Worm (Caenorhabditis elegans) whole organism, L1 larva: ENCODE measurements around the gene sdhd-1.

Source experiments
- C34B4.2 ChIP-seq: sonication (generic microtip); optimal IDR thresholded peaks from 2 replicates; lab custom pipeline; 2017; ENCODE audit warnings: mild to moderate bottlenecking, missing genetic modification characterization, missing compliant biosample characterization
- alr-1 ChIP-seq: fragments of 200-800 bp; sonication (Bioruptor generic); optimal IDR thresholded peaks from 2 replicates; lab custom pipeline; 2018; ENCODE audit warnings: borderline replicate concordance, mild to moderate bottlenecking, missing genetic modification characterization, missing compliant biosample characterization
- aly-2 ChIP-seq: fragments of 150-350 bp; optimal IDR thresholded peaks from 2 replicates; lab custom pipeline; 2014; ENCODE audit warnings: missing biosample characterization, missing genetic modification characterization
- ama-1 ChIP-seq: fragments of 150-350 bp; optimal IDR thresholded peaks from 2 replicates; lab custom pipeline; 2014
- blmp-1 ChIP-seq: fragments of 150-350 bp; optimal IDR thresholded peaks from 2 replicates; lab custom pipeline; 2014; ENCODE audit warnings: missing biosample characterization, missing genetic modification characterization
- ceh-82 ChIP-seq, 3 experiments: fragments of 150-350 bp in 1 of 3; sonication (generic microtip) in 2 of 3; optimal IDR thresholded peaks; 2 replicates each; lab custom pipeline; 2014 to 2017; ENCODE audit warnings: missing biosample characterization in 3 of 3, missing genetic modification characterization in 3 of 3
- ceh-88 ChIP-seq: fragments of 200-800 bp; sonication (Bioruptor generic); IDR thresholded peaks from 2 replicates; pipeline ENCODE4 v1.3.6; 2022; ENCODE audit warnings: missing genetic modification characterization, missing compliant biosample characterization
- ceh-90 ChIP-seq: sonication (generic microtip); optimal IDR thresholded peaks from 2 replicates; lab custom pipeline; 2016; ENCODE audit warnings: missing genetic modification characterization, missing compliant biosample characterization
- ces-1 ChIP-seq: fragments of 150-350 bp; optimal IDR thresholded peaks from 2 replicates; lab custom pipeline; 2014; ENCODE audit warnings: missing biosample characterization, missing genetic modification reagents, missing genetic modification characterization
- dpl-1 ChIP-seq, 3 experiments: fragments of 150-350 bp in 2 of 3; sonication (generic microtip) in 1 of 3; optimal IDR thresholded peaks; 2 replicates each; lab custom pipeline; 2014 to 2017; ENCODE audit warnings: missing biosample characterization in 3 of 3, missing genetic modification characterization in 3 of 3, missing genetic modification reagents in 3 of 3
- dsc-1 ChIP-seq: sonication (generic microtip); optimal IDR thresholded peaks from 2 replicates; lab custom pipeline; 2016; ENCODE audit warnings: mild to moderate bottlenecking, missing genetic modification characterization, missing compliant biosample characterization
- efl-1 ChIP-seq, 4 experiments: fragments of 150-350 bp; optimal IDR thresholded peaks in 3 of 4; peaks in 1 of 4; 1 replicate in 1 of 4; 2 replicates in 3 of 4; lab custom pipeline; 2014; ENCODE audit warnings: missing biosample characterization in 2 of 4, missing genetic modification characterization in 2 of 4, missing genetic modification reagents in 2 of 4
- elt-2 ChIP-seq: sonication (generic microtip); optimal IDR thresholded peaks from 2 replicates; lab custom pipeline; 2016; ENCODE audit warnings: missing genetic modification characterization, mild to moderate bottlenecking, inconsistent platforms, missing compliant biosample characterization, missing genetic modification reagents
- elt-3 ChIP-seq, 6 experiments: fragments of 150-350 bp in 1 of 6; sonication (generic microtip); optimal IDR thresholded peaks; 2 replicates each; lab custom pipeline; 2017 to 2018; ENCODE audit warnings: missing biosample characterization in 6 of 6, missing genetic modification characterization in 6 of 6, inconsistent platforms in 1 of 6
- fkh-8 ChIP-seq: sonication (generic microtip); optimal IDR thresholded peaks from 2 replicates; lab custom pipeline; 2016; ENCODE audit warnings: mild to moderate bottlenecking, missing genetic modification characterization, missing compliant biosample characterization
- fos-1 ChIP-seq: fragments of 150-350 bp; optimal IDR thresholded peaks from 2 replicates; lab custom pipeline; 2014; ENCODE audit warnings: missing biosample characterization, missing genetic modification characterization
- hlh-17 ChIP-seq: fragments of 200-800 bp; sonication (Bioruptor generic); optimal IDR thresholded peaks from 2 replicates; lab custom pipeline; 2018; ENCODE audit warnings: missing genetic modification characterization, mild to moderate bottlenecking, missing compliant biosample characterization, moderate library complexity, borderline replicate concordance
- hpl-2 ChIP-seq: fragments of 150-350 bp; optimal IDR thresholded peaks from 2 replicates; lab custom pipeline; 2014; ENCODE audit warnings: missing biosample characterization, missing genetic modification reagents, missing genetic modification characterization
- jun-1 ChIP-seq: fragments of 150-350 bp; optimal IDR thresholded peaks from 2 replicates; lab custom pipeline; 2014; ENCODE audit warnings: missing biosample characterization, missing genetic modification reagents, missing genetic modification characterization
- lin-13 ChIP-seq: fragments of 150-350 bp; optimal IDR thresholded peaks from 2 replicates; lab custom pipeline; 2014; ENCODE audit warnings: missing biosample characterization, missing genetic modification reagents, missing genetic modification characterization
- lin-35 ChIP-seq, 2 experiments: fragments of 150-350 bp; optimal IDR thresholded peaks; 2 replicates each; lab custom pipeline; 2014; ENCODE audit warnings: missing biosample characterization in 2 of 2, missing genetic modification characterization in 2 of 2, missing genetic modification reagents in 2 of 2
- lin-39 ChIP-seq: fragments of 150-350 bp; optimal IDR thresholded peaks from 2 replicates; lab custom pipeline; 2014; ENCODE audit warnings: missing biosample characterization, missing genetic modification reagents, missing genetic modification characterization
- lir-3 ChIP-seq: sonication (generic microtip); optimal IDR thresholded peaks from 2 replicates; lab custom pipeline; 2016; ENCODE audit warnings: mild to moderate bottlenecking, missing genetic modification characterization, moderate library complexity, missing compliant biosample characterization; ENCODE audit not compliant: poor library complexity
- lsy-2 ChIP-seq, 2 experiments: fragments of 150-350 bp; optimal IDR thresholded peaks; 2 replicates each; lab custom pipeline; 2014; ENCODE audit warnings: missing biosample characterization in 2 of 2, missing genetic modification characterization in 2 of 2
- mdl-1 ChIP-seq, 2 experiments: fragments of 150-350 bp; optimal IDR thresholded peaks; 2 replicates each; lab custom pipeline; 2014 to 2017; ENCODE audit warnings: missing biosample characterization in 2 of 2, missing genetic modification characterization in 2 of 2, inconsistent platforms in 1 of 2
- mef-2 ChIP-seq: fragments of 150-350 bp; optimal IDR thresholded peaks from 2 replicates; lab custom pipeline; 2014; ENCODE audit warnings: missing biosample characterization, missing genetic modification characterization
- mep-1 ChIP-seq: fragments of 150-350 bp; optimal IDR thresholded peaks from 2 replicates; lab custom pipeline; 2014; ENCODE audit warnings: missing biosample characterization, missing genetic modification characterization
- nhr-11 ChIP-seq: fragments of 150-350 bp; optimal IDR thresholded peaks from 2 replicates; lab custom pipeline; 2014; ENCODE audit warnings: missing biosample characterization, missing genetic modification characterization
- nhr-19 ChIP-seq: fragments of 200-800 bp; sonication (Bioruptor generic); conservative IDR thresholded peaks from 2 replicates; pipeline ENCODE4 v1.3.6; 2022; ENCODE audit warnings: missing genetic modification characterization, missing compliant biosample characterization
- nhr-20 ChIP-seq: sonication (generic microtip); optimal IDR thresholded peaks from 2 replicates; lab custom pipeline; 2016; ENCODE audit warnings: mild to moderate bottlenecking, missing genetic modification characterization, missing compliant biosample characterization
- nhr-47 ChIP-seq: sonication (generic microtip); optimal IDR thresholded peaks from 2 replicates; lab custom pipeline; 2016; ENCODE audit warnings: mild to moderate bottlenecking, missing genetic modification characterization, moderate library complexity, missing compliant biosample characterization
- nhr-76 ChIP-seq: sonication (generic microtip); optimal IDR thresholded peaks from 2 replicates; lab custom pipeline; 2017; ENCODE audit warnings: missing biosample characterization, missing genetic modification characterization
- nhr-77 ChIP-seq: fragments of 150-350 bp; optimal IDR thresholded peaks from 2 replicates; lab custom pipeline; 2014; ENCODE audit warnings: missing biosample characterization, missing genetic modification characterization
- nhr-84 ChIP-seq: sonication (generic microtip); optimal IDR thresholded peaks from 2 replicates; lab custom pipeline; 2017; ENCODE audit warnings: missing biosample characterization, missing genetic modification characterization
- nhr-85 ChIP-seq: sonication (generic microtip); peaks from one replicate; lab custom pipeline; 2016; ENCODE audit warnings: missing genetic modification characterization, inconsistent platforms, missing compliant biosample characterization
- pag-3 ChIP-seq: sonication (generic microtip); optimal IDR thresholded peaks from 2 replicates; lab custom pipeline; 2017; ENCODE audit warnings: missing genetic modification characterization, mild to moderate bottlenecking, missing compliant biosample characterization, antibody characterized with exemption, borderline replicate concordance; ENCODE audit not compliant: insufficient read depth
- rnt-1 ChIP-seq: sonication (generic microtip); optimal IDR thresholded peaks from 2 replicates; lab custom pipeline; 2016; ENCODE audit warnings: mild to moderate bottlenecking, missing genetic modification characterization, moderate library complexity, missing compliant biosample characterization
- skn-1 ChIP-seq: fragments of 150-350 bp; optimal IDR thresholded peaks from 2 replicates; lab custom pipeline; 2014; ENCODE audit warnings: missing biosample characterization, missing genetic modification characterization
- snpc-4 ChIP-seq: fragments of 150-350 bp; optimal IDR thresholded peaks from 2 replicates; lab custom pipeline; 2014; ENCODE audit warnings: missing biosample characterization, missing genetic modification characterization
- snu-23 ChIP-seq: sonication (generic microtip); optimal IDR thresholded peaks from 2 replicates; lab custom pipeline; 2016; ENCODE audit warnings: missing genetic modification characterization, missing compliant biosample characterization
- sox-4 ChIP-seq: sonication (generic microtip); optimal IDR thresholded peaks from 2 replicates; lab custom pipeline; 2016; ENCODE audit warnings: missing genetic modification characterization, missing compliant biosample characterization
- tbx-2 ChIP-seq: sonication (generic microtip); optimal IDR thresholded peaks from 2 replicates; lab custom pipeline; 2016; ENCODE audit warnings: missing genetic modification characterization, missing compliant biosample characterization
- tlp-1 ChIP-seq: fragments of 150-350 bp; optimal IDR thresholded peaks from 2 replicates; lab custom pipeline; 2014; ENCODE audit warnings: missing biosample characterization, missing genetic modification characterization
- unc-98 ChIP-seq: fragments of 200-800 bp; sonication (Bioruptor generic); IDR thresholded peaks from 2 replicates; pipeline ENCODE4 v1.3.6; 2022; ENCODE audit warnings: missing genetic modification characterization, missing compliant biosample characterization
- xbp-1 ChIP-seq: sonication (generic microtip); optimal IDR thresholded peaks from 2 replicates; lab custom pipeline; 2016; ENCODE audit warnings: missing genetic modification characterization, missing compliant biosample characterization
- zag-1 ChIP-seq: fragments of 150-350 bp; optimal IDR thresholded peaks from 2 replicates; lab custom pipeline; 2014; ENCODE audit warnings: missing biosample characterization, missing genetic modification characterization
- zip-4 ChIP-seq: fragments of 200-800 bp; sonication (Bioruptor generic); optimal IDR thresholded peaks from 2 replicates; lab custom pipeline; 2018; ENCODE audit warnings: mild to moderate bottlenecking, missing genetic modification characterization, moderate library complexity, missing compliant biosample characterization
- ztf-11 ChIP-seq, 2 experiments: sonication (generic microtip); optimal IDR thresholded peaks; 2 replicates each; lab custom pipeline; 2016 to 2017; ENCODE audit warnings: missing genetic modification characterization in 2 of 2, missing biosample characterization in 1 of 2, missing compliant biosample characterization in 1 of 2
- ztf-4 ChIP-seq: fragments of 150-350 bp; optimal IDR thresholded peaks from 2 replicates; lab custom pipeline; 2014; ENCODE audit warnings: missing biosample characterization, missing genetic modification characterization

The sdhd-1 gene

DNA sequence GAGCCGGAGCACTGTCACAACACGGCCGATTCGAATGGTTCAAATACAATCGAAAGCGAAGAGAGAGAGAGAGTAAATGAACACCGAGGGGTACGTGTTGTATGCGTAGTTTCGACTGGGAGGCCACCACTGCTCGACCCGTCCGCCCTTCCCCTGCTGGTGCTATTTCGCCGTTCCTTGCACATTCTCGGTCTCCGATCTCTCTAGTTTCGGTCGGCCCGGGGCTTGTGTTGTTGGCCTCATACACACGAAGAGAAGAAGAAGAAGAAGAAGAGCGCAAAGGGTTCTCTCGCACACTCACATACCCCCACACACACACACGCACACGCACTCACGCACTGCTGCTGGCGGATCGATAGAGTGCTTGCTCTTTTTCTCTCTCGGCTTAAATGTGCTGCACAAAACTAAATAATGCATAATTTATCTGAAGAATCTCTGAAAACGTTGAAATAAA, 6.8 kb downstream of the sdhd-1 start (continued):
- TF ChIP-seq rnt-1: peak; percentile 56
- peak; percentile 35 for TF ChIP-seq nhr-19 (GFP tag; lab: Robert Waterston, UW)
- peak; percentile 76 for TF ChIP-seq jun-1
- no peak for TF ChIP-seq ces-1 (GFP tag; lab: Kevin White, UChicago)
- TF ChIP-seq unc-98 (GFP tag; lab: Robert Waterston, UW): no peak
- TF ChIP-seq mdl-1 (tag; optimal IDR thresholded peaks at IDR 0.05; lab: Kevin White, UChicago): peak in 1 of 2 experiments; percentile 28
- peak; percentile 59 to 77 for TF ChIP-seq lsy-2 (tag; optimal IDR thresholded peaks at IDR 0.05; lab: Kevin White, UChicago)
- TF ChIP-seq hlh-17: no peak
- peak; percentile 46 for TF ChIP-seq skn-1 (tag; lab: Kevin White, UChicago)
- TF ChIP-seq ceh-82 (tag; optimal IDR thresholded peaks at IDR 0.05; lab: Kevin White, UChicago): peak in 2 of 3 experiments; percentile 45 to 84
- TF ChIP-seq C34B4.2 (tag; lab: Kevin White, UChicago): no peak
- TF ChIP-seq ztf-11 (tag; optimal IDR thresholded peaks at IDR 0.05; lab: Kevin White, UChicago): peak in 1 of 2 experiments; percentile 5
- no peak for TF ChIP-seq sox-4 (tag; lab: Kevin White, UChicago)
- peak; percentile 61 for TF ChIP-seq mep-1
- no peak for TF ChIP-seq nhr-84 (tag; lab: Kevin White, UChicago)
- TF ChIP-seq lin-39 (tag; lab: Kevin White, UChicago): no peak
- peak; percentile 68 for TF ChIP-seq nhr-47
- peak; percentile 83 for TF ChIP-seq snu-23
- TF ChIP-seq nhr-77: peak; percentile 52
- no peak for TF ChIP-seq nhr-11 (tag; lab: Kevin White, UChicago)
- peak; percentile 4 for TF ChIP-seq snpc-4
- no peak for TF ChIP-seq nhr-76 (tag; lab: Kevin White, UChicago)
- no peak for TF ChIP-seq aly-2
- TF ChIP-seq blmp-1: no peak
- peak; percentile 49 for TF ChIP-seq xbp-1 (tag; lab: Kevin White, UChicago)
- no peak for TF ChIP-seq ama-1 (lab: Kevin White, UChicago)
- peak; percentile 32 to 43 (median 35) for TF ChIP-seq dpl-1 (GFP tag; optimal IDR thresholded peaks at IDR 0.05; lab: Kevin White, UChicago)
- TF ChIP-seq lin-35 (GFP tag; optimal IDR thresholded peaks at IDR 0.05; lab: Kevin White, UChicago): peak; percentile 62 to 66
- peak; percentile 12 for TF ChIP-seq pag-3 (tag; lab: Kevin White, UChicago)
- TF ChIP-seq mef-2 (tag; lab: Kevin White, UChicago): no peak
- TF ChIP-seq tbx-2 (tag; lab: Kevin White, UChicago): peak; percentile 58
- peak; percentile 56 for TF ChIP-seq dsc-1 (tag; lab: Kevin White, UChicago)

- no peak for TF ChIP-seq C34B4.2 (tag; lab: Kevin White, UChicago)
- no peak for TF ChIP-seq tlp-1 (tag; lab: Kevin White, UChicago)
- no peak for TF ChIP-seq xbp-1 (tag; lab: Kevin White, UChicago)
- TF ChIP-seq elt-3 (tag; optimal IDR thresholded peaks at IDR 0.05; lab: Kevin White, UChicago): no peak
- no peak for TF ChIP-seq blmp-1
- no peak for TF ChIP-seq ceh-88 (GFP tag; lab: Robert Waterston, UW)
- peak; percentile 55 for TF ChIP-seq nhr-85 (tag; lab: Kevin White, UChicago)
- TF ChIP-seq ceh-90 (tag; lab: Kevin White, UChicago): no peak
- TF ChIP-seq unc-98 (GFP tag; lab: Robert Waterston, UW): no peak
- TF ChIP-seq elt-2 (tag; lab: Kevin White, UChicago): no peak
- TF ChIP-seq alr-1 (tag; lab: Kevin White, UChicago): no peak
- TF ChIP-seq snu-23: peak; percentile 54
- no peak for TF ChIP-seq ztf-11 (tag; optimal IDR thresholded peaks at IDR 0.05; lab: Kevin White, UChicago)
- peak; percentile 91 for TF ChIP-seq fkh-8 (tag; lab: Kevin White, UChicago)
- TF ChIP-seq efl-1 (optimal IDR thresholded peaks at IDR 0.05; lab: Kevin White, UChicago): peak in 1 of 2 experiments; percentile 25
- TF ChIP-seq efl-1 (GFP tag; optimal IDR thresholded peaks at IDR 0.05 in 1 of 2; lab: Kevin White, UChicago): peak in 1 of 2 experiments; percentile 88
- TF ChIP-seq zip-4 (GFP tag; lab: Kevin White, UChicago): no peak
- no peak for TF ChIP-seq fos-1 (tag; lab: Kevin White, UChicago)
- peak; percentile 13 to 36 for TF ChIP-seq lin-35 (GFP tag; optimal IDR thresholded peaks at IDR 0.05; lab: Kevin White, UChicago)
- TF ChIP-seq lin-13 (GFP tag; lab: Kevin White, UChicago): no peak
- TF ChIP-seq nhr-76 (tag; lab: Kevin White, UChicago): no peak
- TF ChIP-seq nhr-19 (GFP tag; lab: Robert Waterston, UW): peak; percentile 35
- TF ChIP-seq skn-1 (tag; lab: Kevin White, UChicago): peak; percentile 34
- no peak for TF ChIP-seq tbx-2 (tag; lab: Kevin White, UChicago)
- TF ChIP-seq mef-2 (tag; lab: Kevin White, UChicago): no peak
- TF ChIP-seq ama-1 (lab: Kevin White, UChicago): no peak
- no peak for TF ChIP-seq ztf-4 (tag; lab: Kevin White, UChicago)
- TF ChIP-seq lin-39 (tag; lab: Kevin White, UChicago): no peak
- TF ChIP-seq sox-4 (tag; lab: Kevin White, UChicago): no peak
- TF ChIP-seq zag-1 (tag; lab: Kevin White, UChicago): no peak
- peak; percentile 15 for TF ChIP-seq nhr-20 (tag; lab: Kevin White, UChicago)
- no peak for TF ChIP-seq lir-3
- no peak for TF ChIP-seq hpl-2 (GFP tag; lab: Kevin White, UChicago)
- peak in 1 of 3 experiments; percentile 29 for TF ChIP-seq dpl-1 (GFP tag; optimal IDR thresholded peaks at IDR 0.05; lab: Kevin White, UChicago)
Measured at ce11 chrII:11041846-11042262, 7.9 kb downstream of the sdhd-1 start.
